Fruit fly (Drosophila melanogaster) whole organism, wandering third instar larva: ENCODE measurements around the gene Anp.

Experiments
- Abd-B ChIP-seq: fragments of >200 bp; optimal IDR thresholded peaks from 2 replicates; lab custom pipeline; 2017; ENCODE audit warnings: missing biosample characterization, missing genetic modification characterization
- CG9705 ChIP-seq: fragments of 200-800 bp; sonication (Bioruptor generic); optimal IDR thresholded peaks from 2 replicates; lab custom pipeline; 2018; ENCODE audit warnings: missing biosample characterization, mild to moderate bottlenecking, missing genetic modification characterization
- CrebA ChIP-seq: fragments of 200-800 bp; sonication (Bioruptor generic); optimal IDR thresholded peaks from 2 replicates; lab custom pipeline; 2016; ENCODE audit warnings: missing biosample characterization, mild to moderate bottlenecking, missing genetic modification characterization, borderline replicate concordance
- Dif ChIP-seq: fragments of 200-275, 200-300 bp; sonication (Bioruptor generic); optimal IDR thresholded peaks from 2 replicates; lab custom pipeline; 2018; ENCODE audit warnings: missing biosample characterization, missing genetic modification characterization; ENCODE audit not compliant: partially characterized antibody
- GATAd ChIP-seq: sonication (Bioruptor generic); optimal IDR thresholded peaks from 2 replicates; lab custom pipeline; 2016; ENCODE audit warnings: missing biosample characterization, missing genetic modification characterization
- HLH106 ChIP-seq: fragments of 200-800 bp; optimal IDR thresholded peaks from 3 replicates; lab custom pipeline; 2019; ENCODE audit warnings: missing biosample characterization, mild to moderate bottlenecking, missing genetic modification characterization, moderate library complexity
- Hr83 ChIP-seq: fragments of 200-300 bp; sonication (Bioruptor generic); optimal IDR thresholded peaks from 2 replicates; lab custom pipeline; 2016; ENCODE audit warnings: missing biosample characterization, mild to moderate bottlenecking, missing genetic modification characterization, moderate library complexity; ENCODE audit not compliant: poor library complexity, severe bottlenecking
- Jra ChIP-seq: sonication (Bioruptor generic); optimal IDR thresholded peaks from 2 replicates; lab custom pipeline; 2016; ENCODE audit warnings: missing biosample characterization, missing genetic modification characterization
- Mio ChIP-seq: sonication (Bioruptor generic); optimal IDR thresholded peaks from 2 replicates; lab custom pipeline; 2016; ENCODE audit warnings: missing biosample characterization, missing genetic modification characterization
- Myc ChIP-seq: fragments of >200 bp; optimal IDR thresholded peaks from 2 replicates; lab custom pipeline; 2017
- N ChIP-seq: fragments of >200 bp; optimal IDR thresholded peaks from 2 replicates; lab custom pipeline; 2018; ENCODE audit warnings: missing biosample characterization, missing external identifiers, missing genetic modification characterization
- Rel ChIP-seq, 2 experiments: fragments of 200-800 bp; sonication (Bioruptor generic) in 1 of 2; optimal IDR thresholded peaks; 2 replicates in 1 of 2; 3 replicates in 1 of 2; lab custom pipeline; 2016 to 2019; ENCODE audit warnings: mild to moderate bottlenecking in 2 of 2, missing biosample characterization in 2 of 2, missing genetic modification characterization in 2 of 2, moderate library complexity in 1 of 2
- Sp1 ChIP-seq: fragments of 200-800 bp; sonication (Bioruptor generic); optimal IDR thresholded peaks from 3 replicates; lab custom pipeline; 2019; ENCODE audit warnings: missing biosample characterization, mild to moderate bottlenecking, missing genetic modification characterization, moderate library complexity
- Vsx2 ChIP-seq: fragments of 200-300, 225-300 bp; sonication (Bioruptor generic); optimal IDR thresholded peaks from 2 replicates; lab custom pipeline; 2018; ENCODE audit warnings: missing biosample characterization, missing genetic modification characterization; ENCODE audit not compliant: partially characterized antibody
- br ChIP-seq: fragments of 200-800 bp; sonication (Bioruptor generic); optimal IDR thresholded peaks from 2 replicates; lab custom pipeline; 2016; ENCODE audit warnings: missing biosample characterization, missing genetic modification characterization
- dmrt93B ChIP-seq: fragments of 200-800 bp; sonication (Bioruptor generic); optimal IDR thresholded peaks from 2 replicates; lab custom pipeline; 2018; ENCODE audit warnings: missing biosample characterization, mild to moderate bottlenecking, missing genetic modification characterization
- dsf ChIP-seq: sonication (Bioruptor generic); optimal IDR thresholded peaks from 2 replicates; lab custom pipeline; 2016; ENCODE audit warnings: missing biosample characterization, missing genetic modification characterization, borderline replicate concordance
- ey ChIP-seq: fragments of 200-800 bp; sonication (Bioruptor generic); optimal IDR thresholded peaks from 2 replicates; lab custom pipeline; 2016; ENCODE audit warnings: missing biosample characterization, missing genetic modification characterization
- foxo ChIP-seq, 2 experiments: fragments of 200-800 bp; sonication (Bioruptor generic); optimal IDR thresholded peaks; 2 replicates in 1 of 2; 3 replicates in 1 of 2; lab custom pipeline; 2016 to 2017; ENCODE audit warnings: missing biosample characterization in 2 of 2, missing genetic modification characterization in 2 of 2
- fru ChIP-seq: fragments of 200-800 bp; sonication (Bioruptor generic); optimal IDR thresholded peaks from 3 replicates; lab custom pipeline; 2016; ENCODE audit warnings: missing biosample characterization, mild to moderate bottlenecking, missing genetic modification characterization
- h ChIP-seq: fragments of 200-800 bp; sonication (Bioruptor generic); optimal IDR thresholded peaks from 3 replicates; lab custom pipeline; 2016; ENCODE audit warnings: missing biosample characterization, mild to moderate bottlenecking, missing genetic modification characterization
- jim ChIP-seq: fragments of 175-275, 200-325 bp; sonication (Bioruptor generic); optimal IDR thresholded peaks from 2 replicates; lab custom pipeline; 2016; ENCODE audit warnings: missing biosample characterization, mild to moderate bottlenecking, missing genetic modification characterization
- lola ChIP-seq: fragments of >200 bp; optimal IDR thresholded peaks from 2 replicates; lab custom pipeline; 2017; ENCODE audit warnings: missing biosample characterization, missing genetic modification characterization
- pan ChIP-seq: fragments of >200 bp; optimal IDR thresholded peaks from 2 replicates; lab custom pipeline; 2017
- rgr ChIP-seq: fragments of 200-800 bp; sonication (Bioruptor generic); optimal IDR thresholded peaks from 3 replicates; lab custom pipeline; 2016; ENCODE audit warnings: missing biosample characterization, mild to moderate bottlenecking, missing genetic modification characterization
- sage ChIP-seq: fragments of 200-800 bp; sonication (Bioruptor generic); optimal IDR thresholded peaks from 2 replicates; lab custom pipeline; 2016; ENCODE audit warnings: missing biosample characterization, mild to moderate bottlenecking, missing genetic modification characterization
- sv ChIP-seq: fragments of 200-800 bp; sonication (Bioruptor generic); optimal IDR thresholded peaks from 3 replicates; lab custom pipeline; 2016; ENCODE audit warnings: missing biosample characterization, missing genetic modification characterization
- usp ChIP-seq: fragments of >200 bp; optimal IDR thresholded peaks from 2 replicates; lab custom pipeline; 2017; ENCODE audit warnings: missing biosample characterization, missing genetic modification characterization
- woc ChIP-seq: sonication (Bioruptor generic); optimal IDR thresholded peaks from 2 replicates; lab custom pipeline; 2016; ENCODE audit warnings: missing biosample characterization, mild to moderate bottlenecking, missing genetic modification characterization

The Anp gene

DNA sequence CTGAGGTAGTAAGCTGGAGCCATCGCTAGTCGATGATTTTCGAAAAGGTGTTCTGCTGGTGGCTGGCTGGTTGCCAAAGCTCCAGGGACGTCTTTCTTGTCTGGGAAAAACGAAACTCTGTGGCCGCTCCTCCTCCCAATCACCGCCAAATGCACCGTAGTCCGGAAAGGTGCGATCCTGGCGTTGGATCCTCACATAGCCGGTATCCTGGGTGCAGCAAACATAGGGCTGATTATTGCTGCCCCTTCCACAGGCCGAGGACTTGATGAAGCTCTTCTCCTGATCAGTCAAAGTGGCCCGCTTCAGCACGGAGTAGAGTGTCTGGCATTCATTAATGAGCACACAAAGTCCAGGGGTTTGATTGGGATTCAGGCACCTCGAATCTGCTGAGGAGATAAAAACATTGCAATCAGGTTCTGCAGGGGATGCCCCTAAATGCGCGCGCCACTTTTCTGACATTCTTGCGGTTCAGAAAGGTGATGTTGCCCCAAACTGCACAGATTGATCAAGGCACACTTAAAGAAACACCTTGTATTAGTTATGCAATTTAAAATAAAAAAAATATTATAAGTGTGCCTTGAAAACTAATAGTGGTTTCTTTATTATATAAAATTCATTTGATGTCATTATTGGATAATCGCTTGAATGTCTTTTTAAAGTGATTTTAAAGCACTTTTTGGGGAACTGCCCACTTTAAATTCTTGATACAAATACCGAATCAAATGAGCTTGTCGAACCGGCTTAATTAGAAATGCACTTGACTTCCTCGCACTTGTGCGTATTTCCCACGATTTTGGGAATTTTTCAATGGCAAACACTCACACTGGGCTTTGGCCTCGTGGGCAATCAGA lies 36.2 kb downstream of the Anp start:
- TF ChIP-seq N (GFP tag; lab: Kevin White, UChicago) (no peak), Vsx2 (GFP tag; lab: Kevin White, UChicago) (no peak), HLH106 (tag; lab: Kevin White, UChicago) (peak; percentile 7), Jra (GFP tag; lab: Kevin White, UChicago) (no peak), dmrt93B (GFP tag; lab: Kevin White, UChicago) (no peak), CG9705 (no peak), lola (GFP tag; lab: Kevin White, UChicago) (no peak), h (GFP tag; lab: Kevin White, UChicago) (peak; percentile 27), Mio (no peak), rgr (GFP tag; lab: Kevin White, UChicago) (peak; percentile 24), foxo (GFP tag; optimal IDR thresholded peaks at IDR 0.05; lab: Kevin White, UChicago) (peak in 1 of 2 experiments; percentile 25), ey (GFP tag; lab: Kevin White, UChicago) (peak; percentile 8), Rel (GFP tag; optimal IDR thresholded peaks at IDR 0.05; lab: Kevin White, UChicago) (no peak), Rel (tag; optimal IDR thresholded peaks at IDR 0.05; lab: Kevin White, UChicago) (peak; percentile 93), usp (GFP tag; lab: Kevin White, UChicago) (no peak), Sp1 (GFP tag; lab: Kevin White, UChicago) (no peak)

DNA sequence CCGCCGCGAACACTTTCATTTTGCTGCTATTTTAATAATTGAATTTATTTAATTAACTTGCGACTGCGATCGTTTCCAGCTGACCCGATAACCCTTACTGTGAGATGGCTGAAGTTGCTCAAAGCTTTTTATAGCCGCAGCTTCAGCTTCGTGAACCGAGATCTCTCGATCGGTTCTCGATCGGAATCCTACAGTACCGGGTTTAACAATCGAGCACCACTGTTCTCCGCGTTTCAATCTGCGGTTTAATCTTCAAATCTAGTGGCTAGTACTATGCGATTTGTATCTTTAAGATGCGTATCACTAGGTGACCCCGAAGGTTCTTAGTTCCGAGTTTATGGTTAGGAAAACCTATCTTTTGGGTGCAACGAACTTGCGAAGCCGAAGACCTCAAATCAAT lies 36.9 kb downstream of the Anp start, which contains the start of gene CG9733:
CG9733 (minus strand) TSS at position 101 of the 400 bp plus-strand sequence.
- no peak for TF ChIP-seq lola (GFP tag; lab: Kevin White, UChicago)

DNA sequence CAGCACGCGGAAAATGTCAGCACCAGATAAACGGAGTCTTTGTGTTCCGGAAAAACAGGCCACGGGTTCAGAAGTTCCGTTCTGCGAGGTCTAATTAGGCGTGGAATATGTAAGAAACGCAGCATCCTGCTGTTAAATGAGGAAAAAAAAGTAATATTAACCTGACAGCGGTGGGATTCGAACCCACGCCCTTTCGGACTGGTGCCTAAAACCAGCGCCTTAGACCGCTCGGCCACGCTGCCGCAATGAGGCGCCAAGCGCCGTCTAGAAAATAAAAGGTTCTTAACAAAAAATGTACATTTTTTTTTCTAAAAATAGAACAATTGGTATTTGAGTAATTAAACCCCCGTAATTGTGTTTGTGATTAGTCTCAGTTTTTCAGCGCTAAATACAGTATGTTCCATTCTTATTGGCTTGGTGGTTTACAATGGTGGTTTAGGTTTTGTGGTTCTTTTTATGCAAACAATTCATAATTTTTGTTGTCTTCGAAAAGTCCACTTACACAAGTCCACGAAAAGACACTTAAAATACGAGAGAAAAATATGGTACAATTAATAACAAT lies 38.1 kb downstream of the Anp start:
- TF ChIP-seq Rel (GFP tag; optimal IDR thresholded peaks at IDR 0.05; lab: Kevin White, UChicago) (no peak), Rel (tag; optimal IDR thresholded peaks at IDR 0.05; lab: Kevin White, UChicago) (peak; percentile 84), GATAd (GFP tag; lab: Kevin White, UChicago) (no peak), ey (GFP tag; lab: Kevin White, UChicago) (no peak), sv (GFP tag; lab: Kevin White, UChicago) (no peak), pan (lab: Kevin White, UChicago) (no peak), CrebA (GFP tag; lab: Kevin White, UChicago) (peak; percentile 40), Abd-B (GFP tag; lab: Kevin White, UChicago) (no peak), dmrt93B (GFP tag; lab: Kevin White, UChicago) (no peak), br (GFP tag; lab: Kevin White, UChicago) (no peak), foxo (GFP tag; optimal IDR thresholded peaks at IDR 0.05; lab: Kevin White, UChicago) (peak in 1 of 2 experiments; percentile 30), dsf (GFP tag; lab: Kevin White, UChicago) (no peak)

DNA sequence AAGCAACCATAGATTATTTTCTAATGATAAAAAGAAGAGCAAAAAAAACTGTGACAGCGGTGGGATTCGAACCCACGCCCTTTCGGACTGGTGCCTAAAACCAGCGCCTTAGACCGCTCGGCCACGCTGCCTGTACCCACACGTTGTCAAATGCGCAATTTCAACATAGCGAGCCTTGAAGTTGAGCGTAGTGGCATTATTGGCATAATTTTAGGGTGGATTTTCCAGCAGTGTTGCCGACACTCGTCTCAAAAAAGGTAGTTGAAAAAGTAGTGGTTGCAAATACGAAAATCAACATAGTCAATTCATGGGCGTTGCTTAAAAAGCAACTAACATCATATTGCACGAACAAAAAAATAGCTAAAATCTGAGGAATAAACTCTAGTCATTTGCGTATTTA lies 38.8 kb downstream of the Anp start:
- TF ChIP-seq Myc = peak; percentile 71
- TF ChIP-seq GATAd (GFP tag; lab: Kevin White, UChicago) = no peak
- no peak for TF ChIP-seq Mio
- peak; percentile 34 for TF ChIP-seq Dif (GFP tag; lab: Kevin White, UChicago)
- no peak for TF ChIP-seq Hr83

DNA sequence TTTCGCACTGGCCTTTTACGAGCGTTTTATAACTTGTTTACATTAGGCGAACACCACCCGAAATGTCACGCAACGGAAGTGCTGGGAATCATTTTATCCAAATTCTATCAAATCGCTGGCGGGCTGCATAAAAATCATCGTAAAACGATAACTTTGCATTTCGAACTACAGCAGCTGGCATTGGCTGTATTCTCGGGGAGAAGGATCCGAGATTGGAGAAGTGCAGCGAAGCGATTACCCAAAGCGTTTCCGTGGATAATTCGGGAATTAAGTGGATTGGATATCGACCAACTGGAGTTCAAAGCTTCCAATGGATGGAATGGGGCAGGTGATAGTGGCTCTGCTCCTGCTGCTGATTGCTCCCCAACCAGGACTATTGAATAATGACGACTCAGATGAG lies 39.5 kb downstream of the Anp start, which contains the start of gene CG34299:
CG34299 (plus strand) TSS at position 301 of the 400 bp plus-strand sequence.
- no peak for TF ChIP-seq HLH106 (tag; lab: Kevin White, UChicago)
- TF ChIP-seq fru (GFP tag; lab: Kevin White, UChicago) = no peak
- TF ChIP-seq N (GFP tag; lab: Kevin White, UChicago) = no peak
- TF ChIP-seq, all 38 proteins: peak for 0

DNA sequence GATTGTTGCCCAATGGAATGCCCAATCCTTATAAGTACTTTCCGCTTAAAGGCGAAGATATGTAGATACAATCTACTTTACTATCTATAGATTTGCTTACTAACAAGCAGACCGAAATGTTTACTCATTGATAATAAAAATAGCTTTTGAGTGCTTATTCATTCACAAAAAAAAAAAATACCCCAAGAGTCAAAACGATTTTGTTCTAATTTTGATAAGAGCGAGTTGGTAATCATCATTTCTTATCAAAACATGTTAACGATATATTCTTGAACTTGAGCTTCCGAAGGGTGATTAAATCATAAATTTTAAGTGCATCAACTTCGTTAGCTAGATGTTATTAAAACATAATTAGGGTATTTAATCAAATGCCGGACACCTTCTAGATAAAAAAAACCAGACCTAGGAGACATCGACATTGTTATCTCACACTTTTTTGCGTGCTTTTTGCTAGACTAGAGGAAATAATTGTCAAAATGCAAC lies 40.8 kb downstream of the Anp start, which contains the start of gene CG9682:
CG9682 (plus strand) TSS at position 433 of the 483 bp plus-strand sequence.
- TF ChIP-seq dmrt93B (GFP tag; lab: Kevin White, UChicago) (no peak), sage (GFP tag; lab: Kevin White, UChicago) (no peak), Myc (no peak), jim (GFP tag; lab: Kevin White, UChicago) (no peak), sv (GFP tag; lab: Kevin White, UChicago) (no peak), pan (lab: Kevin White, UChicago) (no peak), Rel (GFP tag; optimal IDR thresholded peaks at IDR 0.05; lab: Kevin White, UChicago) (no peak), Rel (tag; optimal IDR thresholded peaks at IDR 0.05; lab: Kevin White, UChicago) (no peak), woc (no peak), dsf (GFP tag; lab: Kevin White, UChicago) (no peak), Dif (GFP tag; lab: Kevin White, UChicago) (no peak)
- TF ChIP-seq, all 38 proteins: peak for 0
